Worm (Caenorhabditis elegans): ENCODE data around the gene srw-34.

DNA sequence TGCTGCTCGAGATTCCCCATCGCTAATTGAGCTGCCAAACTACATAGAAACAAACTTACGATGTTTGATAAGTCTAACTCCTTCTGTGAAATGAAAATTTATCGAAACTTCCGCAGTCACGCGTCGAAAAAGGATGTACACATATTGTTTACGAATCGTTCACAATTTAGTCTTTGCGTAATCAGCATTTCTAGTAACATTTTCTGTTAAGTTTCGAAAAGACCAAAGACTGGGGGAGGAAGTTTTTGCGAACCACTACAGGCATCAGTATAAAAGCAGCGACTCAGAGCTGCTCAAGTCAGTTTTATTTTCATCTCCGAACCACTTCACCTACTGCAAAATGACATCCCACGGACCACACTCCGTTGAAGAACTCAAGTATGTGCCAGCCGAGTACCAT is 34.0 kb downstream of the srw-34 start, which contains the start of gene sqst-4:
- no peak for TF ChIP-seq ceh-16 (tag; optimal IDR thresholded peaks at IDR 0.05)
- no peak for TF ChIP-seq nhr-77 (tag; optimal IDR thresholded peaks at IDR 0.05)
- TF ChIP-seq ztf-11 (tag; optimal IDR thresholded peaks at IDR 0.05) = no peak
- no peak for TF ChIP-seq nhr-12 (tag; optimal IDR thresholded peaks at IDR 0.05)
- no peak for TF ChIP-seq ama-1 (optimal IDR thresholded peaks at IDR 0.05)
- no peak for TF ChIP-seq nhr-25 (tag; optimal IDR thresholded peaks at IDR 0.05)
